Fruit fly (Drosophila melanogaster): ENCODE results near the gene CG17298.

Gene CG17298

dm6 chr3R:21274870-21275269 lies 8.1 kb upstream of the CG17298 start:
- no peak for TF ChIP-seq CG17801 (GFP tag; optimal IDR thresholded peaks at IDR 0.05; ENCODE audit: partially characterized antibody)

- TF ChIP-seq CG17801 (GFP tag; optimal IDR thresholded peaks at IDR 0.05; ENCODE audit: partially characterized antibody): no peak
Observed at dm6 chr3R:21276111-21276510, 6.9 kb upstream of the CG17298 start, which contains the start of gene CG3301. TSS of gene CG3301 (minus strand) at chr3R:21276249.

- TF ChIP-seq CG17801 (GFP tag; optimal IDR thresholded peaks at IDR 0.05; ENCODE audit: partially characterized antibody): no peak
Observed at dm6 chr3R:21288462-21288861, 5.5 kb downstream of the CG17298 start.

dm6 chr3R:21289071-21289613 lies 6.1 kb downstream of the CG17298 start:
- TF ChIP-seq CG17801 (GFP tag; optimal IDR thresholded peaks at IDR 0.05; ENCODE audit: partially characterized antibody): no peak

dm6 chr3R:21293833-21294232 lies 10.8 kb downstream of the CG17298 start, which contains the start of gene SIFaR:
TSS of gene SIFaR (minus strand) at chr3R:21293998.
- TF ChIP-seq CG17801 (GFP tag; optimal IDR thresholded peaks at IDR 0.05; ENCODE audit: partially characterized antibody): no peak

- no peak for TF ChIP-seq CG17801 (GFP tag; optimal IDR thresholded peaks at IDR 0.05; ENCODE audit: partially characterized antibody)
Observed at dm6 chr3R:21295004-21295403, 12.0 kb downstream of the CG17298 start.

dm6 chr3R:21295695-21296037 lies 12.7 kb downstream of the CG17298 start:
- TF ChIP-seq CG17801 (GFP tag; optimal IDR thresholded peaks at IDR 0.05; ENCODE audit: partially characterized antibody): no peak

dm6 chr3R:21296038-21296727 lies 13.2 kb downstream of the CG17298 start:
- peak; percentile 93 for TF ChIP-seq CG17801 (GFP tag; optimal IDR thresholded peaks at IDR 0.05; ENCODE audit: partially characterized antibody)

dm6 chr3R:21296728-21297386 lies 13.9 kb downstream of the CG17298 start:
- TF ChIP-seq CG17801 (GFP tag; optimal IDR thresholded peaks at IDR 0.05; ENCODE audit: partially characterized antibody): no peak

- peak; percentile 29 for TF ChIP-seq CG17801 (GFP tag; optimal IDR thresholded peaks at IDR 0.05; ENCODE audit: partially characterized antibody)
Observed at dm6 chr3R:21297387-21297956, 14.5 kb downstream of the CG17298 start.

- no peak for TF ChIP-seq CG17801 (GFP tag; optimal IDR thresholded peaks at IDR 0.05; ENCODE audit: partially characterized antibody)
Observed at dm6 chr3R:21319120-21319519, 36.1 kb downstream of the CG17298 start.

dm6 chr3R:21330542-21330941 lies 47.5 kb downstream of the CG17298 start:
- TF ChIP-seq CG17801 (GFP tag; optimal IDR thresholded peaks at IDR 0.05; ENCODE audit: partially characterized antibody): no peak

- no peak for TF ChIP-seq CG17801 (GFP tag; optimal IDR thresholded peaks at IDR 0.05; ENCODE audit: partially characterized antibody)
Observed at dm6 chr3R:21331195-21331594, 48.2 kb downstream of the CG17298 start.
